Fruit fly (Drosophila melanogaster) whole organism, larva: ENCODE data around the gene Snoo.
"Not testable (repeated sequence)": the region's sequence is repeated elsewhere in the genome, so short reads cannot be mapped to it uniquely, and the experiment has no call there.

Experiments used
- noc ChIP-seq: fragments of 200-800 bp; sonication (Bioruptor generic); optimal IDR thresholded peaks from 3 replicates; lab custom pipeline; 2019; ENCODE audit warnings: missing biosample characterization, mild to moderate bottlenecking, missing genetic modification characterization, moderate library complexity

The Snoo gene

DNA sequence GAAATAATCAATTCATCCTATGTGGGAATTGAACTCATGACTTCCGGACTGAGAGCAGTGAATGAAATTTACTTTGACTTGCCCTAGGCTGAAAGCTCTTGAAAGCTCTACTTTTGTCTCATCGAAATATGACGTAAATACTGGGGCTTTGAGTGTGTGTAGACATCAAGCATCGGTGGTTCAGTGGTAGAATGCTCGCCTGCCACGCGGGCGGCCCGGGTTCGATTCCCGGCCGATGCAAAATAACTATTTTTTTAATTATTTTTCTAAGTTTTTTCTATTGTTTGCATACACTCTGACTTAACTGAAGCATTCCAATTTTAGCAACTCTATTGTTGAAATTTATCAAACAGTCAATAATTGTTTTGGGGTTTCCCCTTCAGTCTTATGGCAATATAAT, 111.3 kb downstream of the Snoo start:
- no peak for TF ChIP-seq noc

DNA sequence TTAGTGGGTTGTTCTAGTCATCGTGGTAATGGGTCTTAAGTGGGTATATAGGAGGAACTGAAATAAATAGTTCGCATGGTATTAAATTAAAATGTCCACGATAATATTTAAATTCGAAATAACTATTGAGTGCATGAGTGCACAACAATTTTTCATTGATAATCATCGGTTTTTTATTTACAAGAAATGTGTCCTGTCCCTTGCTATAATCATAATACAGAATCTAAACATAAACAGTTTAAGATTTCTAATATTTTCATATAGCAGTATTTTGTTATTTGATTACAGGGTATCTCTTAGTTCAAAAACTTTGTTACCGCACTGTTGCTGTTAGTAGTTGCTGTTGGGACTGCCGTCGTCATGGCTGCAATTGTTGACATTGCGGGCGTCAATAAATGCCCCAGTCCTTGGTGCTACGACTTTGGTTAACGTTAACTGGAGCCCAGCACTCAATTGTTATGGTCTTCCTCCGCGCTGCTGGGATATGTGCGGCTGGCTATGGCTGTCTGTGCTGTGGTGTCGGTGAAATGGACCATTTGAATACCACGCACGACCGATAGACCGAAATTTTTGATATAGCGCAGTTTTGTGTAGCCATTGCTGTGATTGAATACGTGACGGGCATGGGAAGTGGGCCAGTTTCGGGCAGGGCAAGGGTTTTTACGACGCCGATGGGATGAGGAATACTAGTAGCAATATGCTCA, 112.0 kb downstream of the Snoo start:
- no peak for TF ChIP-seq noc

- no peak for TF ChIP-seq noc
These were observed 112.7 kb downstream of the Snoo start, which contains the start of gene Proc for dm6 chr2L:7871332-7871731. Gene Proc, minus strand, starts transcription at chr2L:7871432.

dm6 chr2L:7870212-7870611, 113.8 kb downstream of the Snoo start:
- TF ChIP-seq noc, result no peak

DNA sequence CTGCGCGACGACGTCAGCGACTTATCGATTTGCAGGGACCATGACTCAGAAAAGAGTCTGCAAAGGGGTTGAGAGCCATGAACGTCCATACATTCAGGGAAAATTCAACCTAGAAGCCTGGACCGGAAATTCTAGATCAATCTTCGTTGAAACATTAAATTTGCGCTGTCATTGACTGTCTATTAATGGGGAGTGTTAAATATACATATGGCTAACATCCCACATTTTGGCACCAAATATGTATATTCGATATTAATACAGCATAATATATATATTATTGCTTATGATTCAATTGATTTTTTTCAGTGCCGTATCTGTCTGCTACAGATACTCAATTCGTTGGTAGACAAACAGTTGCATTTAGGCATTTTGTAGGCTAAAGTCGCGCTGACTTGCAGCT, 115.4 kb downstream of the Snoo start:
- no peak for TF ChIP-seq noc

DNA sequence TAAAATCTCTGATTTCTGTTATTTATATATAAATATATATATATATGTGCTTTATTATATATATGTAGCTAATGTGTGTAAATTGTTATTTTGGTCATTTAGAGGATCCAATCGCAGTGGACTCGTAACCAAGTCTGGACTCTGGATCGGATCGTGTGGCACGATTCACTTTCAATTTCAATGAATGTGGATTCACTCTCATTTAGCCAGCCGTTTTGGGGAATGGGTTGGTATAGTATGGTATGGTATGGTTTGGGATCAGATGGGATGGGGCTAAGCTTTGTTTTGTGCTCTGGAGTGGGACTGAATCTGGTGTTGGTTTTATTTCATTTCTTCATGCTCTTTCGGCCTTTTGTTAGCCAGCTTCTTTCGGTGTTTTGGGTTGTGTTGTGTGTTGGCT, 122.3 kb downstream of the Snoo start:
- TF ChIP-seq noc, result no peak

- no peak for TF ChIP-seq noc
These were observed 123.3 kb downstream of the Snoo start, which contains the start of gene TwdlE for dm6 chr2L:7860739-7861138. Gene TwdlE, minus strand, starts transcription at chr2L:7860839.

- not testable (repeated sequence) for TF ChIP-seq noc
These were observed 127.4 kb downstream of the Snoo start, which contains the start of gene lectin-28C for dm6 chr2L:7856380-7857127. Gene lectin-28C, plus strand, starts transcription at chr2L:7857077.

DNA sequence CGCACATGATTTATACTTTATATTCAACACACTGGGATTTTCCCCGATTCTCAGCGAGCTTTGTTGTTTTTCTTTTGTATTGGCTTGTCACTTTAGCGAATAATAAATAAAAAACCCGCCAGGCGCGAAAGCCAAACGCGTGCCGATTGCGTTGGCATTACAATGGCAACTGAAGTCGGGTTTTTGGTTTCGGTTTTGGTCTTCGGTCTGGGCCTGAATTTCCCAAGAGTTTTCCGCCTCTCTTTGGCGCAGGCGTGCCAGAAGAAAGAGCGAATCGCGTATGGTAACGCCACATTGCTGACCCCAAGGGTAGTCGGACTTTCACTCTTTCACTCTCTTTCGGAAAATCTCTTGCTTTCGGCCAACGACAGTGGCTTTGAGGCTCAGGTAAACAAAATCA, 128.9 kb downstream of the Snoo start, which contains the start of gene CG14535:
Gene CG14535, minus strand, starts transcription at position 368 of the 400 bp plus-strand sequence.
- TF ChIP-seq noc, result no peak

dm6 chr2L:7851609-7852008, 132.4 kb downstream of the Snoo start:
- no peak for TF ChIP-seq noc

dm6 chr2L:7850406-7850805, 133.6 kb downstream of the Snoo start:
- TF ChIP-seq noc, result no peak

DNA sequence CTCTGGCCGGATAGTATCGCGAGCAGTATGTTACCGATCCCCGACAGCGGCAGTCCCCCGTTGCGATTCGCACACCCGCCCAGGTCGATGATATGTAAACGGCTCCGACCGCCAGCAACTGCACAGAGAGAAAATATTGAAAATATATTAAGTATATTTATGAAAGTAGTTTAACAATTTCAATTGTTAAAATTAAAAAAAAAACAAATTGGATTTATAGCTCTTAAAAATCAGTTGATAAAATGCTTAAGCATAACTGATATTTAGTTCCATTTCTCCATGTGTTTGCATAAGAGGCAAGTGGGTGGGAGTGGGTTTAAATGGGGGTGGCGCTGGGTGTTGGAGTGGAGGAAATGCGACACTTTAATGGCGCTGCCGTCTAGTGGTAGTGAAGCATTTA, 134.5 kb downstream of the Snoo start:
- no peak for TF ChIP-seq noc

DNA sequence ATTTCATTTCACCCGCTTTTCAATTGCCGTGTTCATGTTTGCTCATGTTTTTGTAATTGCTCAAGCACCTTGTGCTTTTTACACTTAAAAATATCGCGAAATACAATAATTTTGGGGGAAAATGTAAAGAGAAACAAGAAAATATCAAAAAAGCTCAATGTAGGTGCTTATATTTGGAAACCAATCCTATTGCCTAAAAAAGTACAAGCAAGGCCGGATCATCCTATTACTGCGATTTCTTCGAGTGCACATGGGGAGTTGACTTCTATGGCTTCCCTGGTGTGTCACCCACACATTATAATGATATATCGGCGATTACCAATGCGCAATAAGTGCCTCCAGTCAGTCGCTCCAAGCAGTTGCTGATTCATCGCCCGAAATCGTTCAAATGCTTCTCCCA, 142.8 kb downstream of the Snoo start:
- no peak for TF ChIP-seq noc
